Fruit fly (Drosophila melanogaster): ENCODE data around the gene Obp93a.

The Obp93a gene

dm6 chr3R:21101453-21102214, 27.9 kb downstream of the Obp93a start, which contains the start of the genes CG7044 and Tbc1d22:
Gene CG7044, minus strand, starts transcription at chr3R:21101718.
Gene Tbc1d22, plus strand, starts transcription at chr3R:21102199.
- TF ChIP-seq sv (GFP tag; optimal IDR thresholded peaks at IDR 0.05) = peak; percentile 21
- no peak for TF ChIP-seq Hr83 (GFP tag; optimal IDR thresholded peaks at IDR 0.05; ENCODE audit: poor library complexity, severe bottlenecking)
- TF ChIP-seq brk (GFP tag; optimal IDR thresholded peaks at IDR 0.05) = no peak
- peak; percentile 65 for TF ChIP-seq HLH106 (tag; optimal IDR thresholded peaks at IDR 0.05)
- peak in 1 of 2 experiments; percentile 62 for TF ChIP-seq foxo (GFP tag; optimal IDR thresholded peaks at IDR 0.05)
- TF ChIP-seq woc (GFP tag; optimal IDR thresholded peaks at IDR 0.05) = peak; percentile 82
- TF ChIP-seq ey (GFP tag; optimal IDR thresholded peaks at IDR 0.05) = peak; percentile 52
- no peak for TF ChIP-seq Hnf4 (GFP tag; optimal IDR thresholded peaks at IDR 0.05)
- TF ChIP-seq pan (optimal IDR thresholded peaks at IDR 0.05) = no peak
- TF ChIP-seq Vsx2 (GFP tag; optimal IDR thresholded peaks at IDR 0.05; ENCODE audit: partially characterized antibody) = no peak
- TF ChIP-seq br (GFP tag; optimal IDR thresholded peaks at IDR 0.05) = no peak
- peak; percentile 47 for TF ChIP-seq OdsH (GFP tag; optimal IDR thresholded peaks at IDR 0.05)
- peak; percentile 33 for TF ChIP-seq CG9705 (GFP tag; optimal IDR thresholded peaks at IDR 0.05)
- TF ChIP-seq jim (GFP tag; optimal IDR thresholded peaks at IDR 0.05) = no peak
- peak; percentile 54 for TF ChIP-seq rgr (GFP tag; optimal IDR thresholded peaks at IDR 0.05)
- TF ChIP-seq Sp1 (GFP tag; optimal IDR thresholded peaks at IDR 0.05) = peak; percentile 54
- no peak for TF ChIP-seq dmrt93B (GFP tag; optimal IDR thresholded peaks at IDR 0.05)
- peak; percentile 11 for TF ChIP-seq dsf (GFP tag; optimal IDR thresholded peaks at IDR 0.05; ENCODE audit: borderline replicate concordance)
- no peak for TF ChIP-seq Abd-B (GFP tag; optimal IDR thresholded peaks at IDR 0.05)
- no peak for TF ChIP-seq sage (GFP tag; optimal IDR thresholded peaks at IDR 0.05)
- peak; percentile 46 for TF ChIP-seq psq (GFP tag; optimal IDR thresholded peaks at IDR 0.05)

dm6 chr3R:21097631-21098117, 31.8 kb downstream of the Obp93a start, which contains the start of gene RhoGAP93B:
Gene RhoGAP93B, minus strand, starts transcription at chr3R:21097827.
- TF ChIP-seq lola (GFP tag; optimal IDR thresholded peaks at IDR 0.05) = no peak
- peak; percentile 29 for TF ChIP-seq jim (GFP tag; optimal IDR thresholded peaks at IDR 0.05)
- TF ChIP-seq Dif (GFP tag; optimal IDR thresholded peaks at IDR 0.05; ENCODE audit: partially characterized antibody) = no peak
- TF ChIP-seq Myc (optimal IDR thresholded peaks at IDR 0.05) = peak; percentile 19
- TF ChIP-seq Mio (GFP tag; optimal IDR thresholded peaks at IDR 0.05) = peak; percentile 40
- TF ChIP-seq tai (GFP tag; optimal IDR thresholded peaks at IDR 0.05) = no peak
- TF ChIP-seq Sp1 (GFP tag; optimal IDR thresholded peaks at IDR 0.05) = peak; percentile 80
- peak; percentile 36 to 83 for TF ChIP-seq foxo (GFP tag; optimal IDR thresholded peaks at IDR 0.05)
- peak; percentile 65 for TF ChIP-seq OdsH (GFP tag; optimal IDR thresholded peaks at IDR 0.05)
- TF ChIP-seq GATAd (GFP tag; optimal IDR thresholded peaks at IDR 0.05) = no peak
- no peak for TF ChIP-seq Abd-B (GFP tag; optimal IDR thresholded peaks at IDR 0.05)
- peak; percentile 82 for TF ChIP-seq psq (GFP tag; optimal IDR thresholded peaks at IDR 0.05)
- TF ChIP-seq Hr78 (GFP tag; optimal IDR thresholded peaks at IDR 0.05) = no peak
- TF ChIP-seq HLH106 (tag; optimal IDR thresholded peaks at IDR 0.05) = peak; percentile 84
- peak; percentile 83 for TF ChIP-seq rgr (GFP tag; optimal IDR thresholded peaks at IDR 0.05)
- peak; percentile 91 for TF ChIP-seq fru (GFP tag; optimal IDR thresholded peaks at IDR 0.05)
- no peak for TF ChIP-seq usp (GFP tag; optimal IDR thresholded peaks at IDR 0.05)
- no peak for TF ChIP-seq dmrt93B (GFP tag; optimal IDR thresholded peaks at IDR 0.05)
- peak; percentile 35 for TF ChIP-seq sv (GFP tag; optimal IDR thresholded peaks at IDR 0.05)
- TF ChIP-seq Hr83 (GFP tag; optimal IDR thresholded peaks at IDR 0.05; ENCODE audit: poor library complexity, severe bottlenecking) = peak; percentile 53
- TF ChIP-seq N (GFP tag; optimal IDR thresholded peaks at IDR 0.05) = no peak
- no peak for TF ChIP-seq CrebA (GFP tag; optimal IDR thresholded peaks at IDR 0.05; ENCODE audit: borderline replicate concordance)
- peak; percentile 87 for TF ChIP-seq woc (GFP tag; optimal IDR thresholded peaks at IDR 0.05)
- no peak for TF ChIP-seq brk (GFP tag; optimal IDR thresholded peaks at IDR 0.05)
- no peak for TF ChIP-seq Hnf4 (GFP tag; optimal IDR thresholded peaks at IDR 0.05)
- peak; percentile 93 for TF ChIP-seq dsf (GFP tag; optimal IDR thresholded peaks at IDR 0.05; ENCODE audit: borderline replicate concordance)
- TF ChIP-seq br (GFP tag; optimal IDR thresholded peaks at IDR 0.05) = peak; percentile 83
- no peak for TF ChIP-seq dl (GFP tag; optimal IDR thresholded peaks at IDR 0.05; ENCODE audit: insufficient read depth in 1 of 2, partially characterized antibody in 2 of 2)
- peak; percentile 75 for TF ChIP-seq ey (GFP tag; optimal IDR thresholded peaks at IDR 0.05)
- TF ChIP-seq Vsx2 (GFP tag; optimal IDR thresholded peaks at IDR 0.05; ENCODE audit: partially characterized antibody) = no peak
- TF ChIP-seq Rel (GFP tag; optimal IDR thresholded peaks at IDR 0.05) = no peak
- peak; percentile 68 for TF ChIP-seq Rel (tag; optimal IDR thresholded peaks at IDR 0.05)
- no peak for TF ChIP-seq sage (GFP tag; optimal IDR thresholded peaks at IDR 0.05)
- no peak for TF ChIP-seq pan (optimal IDR thresholded peaks at IDR 0.05)
- peak; percentile 65 for TF ChIP-seq CG32264 (GFP tag; optimal IDR thresholded peaks at IDR 0.05)
- TF ChIP-seq Dfd (GFP tag; optimal IDR thresholded peaks at IDR 0.05) = no peak
- peak; percentile 82 for TF ChIP-seq h (GFP tag; optimal IDR thresholded peaks at IDR 0.05)
- peak; percentile 97 for TF ChIP-seq Jra (GFP tag; optimal IDR thresholded peaks at IDR 0.05)
- peak; percentile 84 for TF ChIP-seq CG9705 (GFP tag; optimal IDR thresholded peaks at IDR 0.05)

All from whole organism, wandering third instar larva.